Worm (Caenorhabditis elegans) whole organism, L2 larva: ENCODE measurements around the gene C06E4.6.

Experiments used
- R02D3.7 ChIP-seq: fragments of 150-350 bp; optimal IDR thresholded peaks from 2 replicates; lab custom pipeline; 2014; ENCODE audit warnings: missing biosample characterization, missing genetic modification characterization
- aly-2 ChIP-seq: fragments of 150-350 bp; optimal IDR thresholded peaks from 2 replicates; lab custom pipeline; 2014; ENCODE audit warnings: missing biosample characterization, missing genetic modification characterization
- crh-2 ChIP-seq: sonication (generic microtip); optimal IDR thresholded peaks from 2 replicates; lab custom pipeline; 2017; ENCODE audit warnings: missing biosample characterization, missing genetic modification characterization
- dmd-4 ChIP-seq: sonication (generic microtip); optimal IDR thresholded peaks from 2 replicates; lab custom pipeline; 2017; ENCODE audit warnings: missing biosample characterization, missing genetic modification characterization
- elt-3 ChIP-seq: sonication (generic microtip); optimal IDR thresholded peaks from 2 replicates; lab custom pipeline; 2017; ENCODE audit warnings: missing biosample characterization, missing genetic modification characterization
- fos-1 ChIP-seq: fragments of 150-350 bp; optimal IDR thresholded peaks from 2 replicates; lab custom pipeline; 2014; ENCODE audit warnings: missing biosample characterization, missing genetic modification characterization
- lin-11 ChIP-seq: fragments of 150-350 bp; sonication (generic microtip); optimal IDR thresholded peaks from 2 replicates; lab custom pipeline; 2014; ENCODE audit warnings: missing biosample characterization, missing genetic modification characterization, inconsistent platforms, mixed read lengths
- lin-13 ChIP-seq: fragments of 150-350 bp; optimal IDR thresholded peaks from 2 replicates; lab custom pipeline; 2014; ENCODE audit warnings: missing biosample characterization, missing genetic modification reagents, missing genetic modification characterization
- peb-1 ChIP-seq: fragments of 150-350 bp; optimal IDR thresholded peaks from 2 replicates; lab custom pipeline; 2014; ENCODE audit warnings: missing biosample characterization, missing genetic modification characterization
- snpc-4 ChIP-seq: fragments of 150-350 bp; optimal IDR thresholded peaks from 2 replicates; lab custom pipeline; 2014; ENCODE audit warnings: missing biosample characterization, missing genetic modification characterization
- unc-55 ChIP-seq: fragments of 150-350 bp; sonication (generic microtip); optimal IDR thresholded peaks from 3 replicates; lab custom pipeline; 2014; ENCODE audit warnings: missing biosample characterization, missing genetic modification reagents, missing genetic modification characterization

DNA sequence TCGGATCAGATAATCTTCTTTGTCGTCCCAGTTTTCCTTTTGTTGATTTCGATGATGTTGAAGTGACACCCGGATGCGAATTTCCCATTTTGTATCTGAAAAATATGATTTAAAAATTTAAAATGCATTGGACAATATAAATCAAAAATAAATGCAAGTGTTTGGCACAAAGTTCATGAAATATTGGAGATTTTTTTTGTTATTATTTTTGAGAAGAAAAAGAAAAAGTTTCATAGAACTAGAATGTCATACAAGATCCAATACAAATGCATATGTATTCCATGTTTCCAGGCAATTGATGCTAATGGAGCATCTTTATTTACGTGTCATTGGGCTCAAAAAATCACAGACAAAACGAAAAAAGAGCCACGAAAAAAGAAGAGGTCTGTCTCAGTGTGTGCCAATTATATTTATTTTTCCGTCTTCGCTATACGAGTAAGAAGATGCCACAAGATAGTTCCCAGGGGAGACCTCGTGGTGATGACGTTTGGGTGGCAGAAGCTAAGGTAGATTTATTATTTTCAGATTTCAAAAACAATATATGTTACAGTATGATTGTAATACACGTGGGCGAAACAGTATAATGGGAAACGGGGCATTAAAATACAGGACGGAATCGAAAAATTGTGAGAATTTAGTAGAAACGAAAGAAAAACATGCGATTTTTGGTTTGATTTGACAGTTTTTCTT is 38.6 kb downstream of the C06E4.6 start, which contains the start of the genes glb-23 and R13A1.1:
- TF ChIP-seq unc-55 (GFP tag; lab: Kevin White, UChicago) (no peak), dmd-4 (tag; lab: Kevin White, UChicago) (no peak), peb-1 (no peak), R02D3.7 (tag; lab: Kevin White, UChicago) (no peak), crh-2 (tag; lab: Kevin White, UChicago) (no peak), aly-2 (tag; lab: Kevin White, UChicago) (no peak), lin-11 (tag; lab: Kevin White, UChicago) (no peak), snpc-4 (tag; lab: Kevin White, UChicago) (no peak), lin-13 (GFP tag; lab: Kevin White, UChicago) (no peak), fos-1 (tag; lab: Kevin White, UChicago) (no peak), elt-3 (tag; lab: Kevin White, UChicago) (no peak)
